Fruit fly (Drosophila melanogaster) whole organism, embryonic: ENCODE results near the gene Rab9.

Experiments used
- BEAF-32 ChIP-seq: fragments of 200-800 bp; sonication (Bioruptor generic); optimal IDR thresholded peaks from 3 replicates; lab custom pipeline; 2017; ENCODE audit warnings: missing biosample characterization, missing genetic modification characterization, mild to moderate bottlenecking, moderate library complexity, missing genetic modification reagents
- Bgb ChIP-seq: fragments of 200-800 bp; sonication (Bioruptor generic); IDR thresholded peaks from 2 replicates; pipeline ENCODE4 v1.3.6; 2022; ENCODE audit warnings: missing biosample characterization, missing genetic modification characterization; ENCODE audit not compliant: partially characterized antibody
- CG11247 ChIP-seq: fragments of 200-800 bp; sonication (Bioruptor generic); IDR thresholded peaks from 2 replicates; pipeline ENCODE4 v1.3.6; 2022; ENCODE audit warnings: missing biosample characterization, missing genetic modification characterization
- CG14860 ChIP-seq: fragments of 200-800 bp; sonication (Bioruptor generic); IDR thresholded peaks from 3 replicates; pipeline ENCODE4 v1.3.6; 2022; ENCODE audit warnings: missing biosample characterization, missing genetic modification characterization; ENCODE audit not compliant: partially characterized antibody
- CG17328 ChIP-seq: fragments of 200-800 bp; sonication (Bioruptor generic); IDR thresholded peaks from 2 replicates; pipeline ENCODE4 v1.3.6; 2022; ENCODE audit warnings: missing biosample characterization, missing genetic modification characterization
- CG1832 ChIP-seq: fragments of 200-800 bp; sonication (Bioruptor generic); optimal IDR thresholded peaks from 2 replicates; lab custom pipeline; 2017; ENCODE audit warnings: missing biosample characterization, mild to moderate bottlenecking, missing genetic modification characterization, inconsistent platforms
- CG34224 ChIP-seq: fragments of 200-800 bp; sonication (Bioruptor generic); IDR thresholded peaks from 3 replicates; pipeline ENCODE4 v1.3.6; 2022; ENCODE audit warnings: missing biosample characterization, missing genetic modification characterization; ENCODE audit not compliant: partially characterized antibody
- CG34376 ChIP-seq: fragments of 200-800 bp; sonication (Bioruptor generic); optimal IDR thresholded peaks from 2 replicates; lab custom pipeline; 2018; ENCODE audit warnings: missing biosample characterization, mild to moderate bottlenecking, missing genetic modification characterization
- CG6272 ChIP-seq: fragments of 200-800 bp; sonication (Bioruptor generic); IDR thresholded peaks from 2 replicates; pipeline ENCODE4 v1.3.6; 2022; ENCODE audit warnings: missing biosample characterization, missing genetic modification characterization
- CG7987 ChIP-seq: fragments of 200-800 bp; sonication (Bioruptor generic); optimal IDR thresholded peaks from 2 replicates; lab custom pipeline; 2018; ENCODE audit warnings: missing biosample characterization, mild to moderate bottlenecking, missing genetic modification characterization, moderate library complexity
- CG8290 ChIP-seq, 3 experiments: fragments of 200-800 bp; sonication (Bioruptor generic); optimal IDR thresholded peaks; 2 replicates each; lab custom pipeline; 2016 to 2019; ENCODE audit warnings: missing biosample characterization in 3 of 3, missing genetic modification characterization in 3 of 3, mild to moderate bottlenecking in 2 of 3, moderate library complexity in 1 of 3
- CG9609 ChIP-seq: fragments of 200-800 bp; sonication (Bioruptor generic); optimal IDR thresholded peaks from 3 replicates; lab custom pipeline; 2016; ENCODE audit warnings: missing biosample characterization, missing genetic modification characterization
- CG9876 ChIP-seq: fragments of 200-800 bp; sonication (Bioruptor generic); optimal IDR thresholded peaks from 2 replicates; lab custom pipeline; 2016; ENCODE audit warnings: missing biosample characterization, missing genetic modification characterization
- D ChIP-seq, 2 experiments: fragments of 200-800 bp in 1 of 2; fragments of >200 bp in 1 of 2; sonication (Bioruptor generic) in 1 of 2; optimal IDR thresholded peaks; 2 replicates in 1 of 2; 3 replicates in 1 of 2; lab custom pipeline; 2017; ENCODE audit warnings: mild to moderate bottlenecking in 1 of 2, missing biosample characterization in 1 of 2, missing genetic modification characterization in 1 of 2, missing genetic modification reagents in 1 of 2
- D19B ChIP-seq: fragments of 200-800 bp; sonication (Bioruptor generic); optimal IDR thresholded peaks from 2 replicates; lab custom pipeline; 2017; ENCODE audit warnings: missing biosample characterization, mild to moderate bottlenecking, missing genetic modification characterization
- Dll ChIP-seq: fragments of 200-800 bp; sonication (Bioruptor generic); IDR thresholded peaks from 4 replicates; pipeline ENCODE4 v1.3.6; 2022; ENCODE audit warnings: missing biosample characterization, missing genetic modification characterization; ENCODE audit not compliant: partially characterized antibody
- HLH4C ChIP-seq: fragments of 200-800 bp; sonication (Bioruptor generic); IDR thresholded peaks from 3 replicates; pipeline ENCODE4 v1.3.6; 2022; ENCODE audit warnings: missing biosample characterization, missing genetic modification characterization; ENCODE audit not compliant: partially characterized antibody
- MBD-R2 ChIP-seq: fragments of 200-800 bp; sonication (Bioruptor generic); IDR thresholded peaks from 2 replicates; pipeline ENCODE4 v1.3.6; 2022; ENCODE audit warnings: missing biosample characterization, missing genetic modification characterization
- Opbp ChIP-seq: fragments of 200-800 bp; sonication (Bioruptor generic); IDR thresholded peaks from 3 replicates; pipeline ENCODE4 v1.3.6; 2022; ENCODE audit warnings: missing biosample characterization, missing genetic modification characterization; ENCODE audit not compliant: partially characterized antibody
- Sry-δ ChIP-seq: fragments of 200-800 bp; sonication (Bioruptor generic); optimal IDR thresholded peaks from 2 replicates; lab custom pipeline; 2016; ENCODE audit warnings: missing biosample characterization, missing genetic modification characterization
- Usf ChIP-seq: fragments of 200-800 bp; sonication (Bioruptor generic); optimal IDR thresholded peaks from 2 replicates; lab custom pipeline; 2017; ENCODE audit warnings: missing genotype, missing biosample characterization, missing genetic modification characterization
- abd-A ChIP-seq: fragments of 200-800 bp; sonication (Bioruptor generic); optimal IDR thresholded peaks from 3 replicates; lab custom pipeline; 2019; ENCODE audit warnings: missing biosample characterization, mild to moderate bottlenecking, missing genetic modification characterization, moderate library complexity
- amos ChIP-seq: fragments of 200-800 bp; sonication (Bioruptor generic); IDR thresholded peaks from 2 replicates; pipeline ENCODE4 v1.3.6; 2022; ENCODE audit warnings: missing biosample characterization, missing genetic modification characterization; ENCODE audit not compliant: partially characterized antibody
- cg ChIP-seq: fragments of 200-800 bp; sonication (Bioruptor generic); optimal IDR thresholded peaks from 3 replicates; lab custom pipeline; 2019; ENCODE audit warnings: missing biosample characterization, mild to moderate bottlenecking, missing genetic modification characterization, moderate library complexity
- chinmo ChIP-seq: fragments of 200-800 bp; sonication (Bioruptor generic); IDR thresholded peaks from 4 replicates; pipeline ENCODE4 v1.3.6; 2022; ENCODE audit warnings: missing biosample characterization, missing genetic modification characterization; ENCODE audit not compliant: partially characterized antibody
- crol ChIP-seq: fragments of 200-800 bp; sonication (Bioruptor generic); IDR thresholded peaks from 2 replicates; pipeline ENCODE4 v1.3.6; 2022; ENCODE audit warnings: missing biosample characterization, missing genetic modification characterization
- cwo ChIP-seq: fragments of 200-800 bp; sonication (Bioruptor generic); optimal IDR thresholded peaks from 3 replicates; lab custom pipeline; 2017; ENCODE audit warnings: missing biosample characterization, missing genetic modification characterization, mild to moderate bottlenecking, moderate library complexity, missing genetic modification reagents
- dmrt11E ChIP-seq: fragments of 200-800 bp; sonication (Bioruptor generic); optimal IDR thresholded peaks from 3 replicates; lab custom pipeline; 2018; ENCODE audit warnings: missing biosample characterization, mild to moderate bottlenecking, missing genetic modification characterization, moderate library complexity
- dysf ChIP-seq: fragments of 200-800 bp; sonication (Bioruptor generic); IDR thresholded peaks from 3 replicates; pipeline ENCODE4 v1.3.6; 2022; ENCODE audit warnings: missing biosample characterization, missing genetic modification characterization
- fd96Cb ChIP-seq: fragments of 200-800 bp; sonication (Bioruptor generic); optimal IDR thresholded peaks from 2 replicates; lab custom pipeline; 2018; ENCODE audit warnings: missing biosample characterization, mild to moderate bottlenecking, missing genetic modification characterization, moderate library complexity
- hkb ChIP-seq, 2 experiments: fragments of 200-800 bp in 1 of 2; fragments of >200 bp in 1 of 2; sonication (Bioruptor generic) in 1 of 2; IDR thresholded peaks in 1 of 2; optimal IDR thresholded peaks in 1 of 2; 2 replicates each; pipeline versions ENCODE4 v1.3.6 to Lab custom; 2017 to 2022; ENCODE audit warnings: missing biosample characterization in 1 of 2, missing genetic modification characterization in 1 of 2
- insv ChIP-seq, 2 experiments: fragments of 200-800 bp; sonication (Bioruptor generic); optimal IDR thresholded peaks; 3 replicates each; lab custom pipeline; 2016 to 2018; ENCODE audit warnings: missing biosample characterization in 2 of 2, missing genetic modification characterization in 2 of 2
- lola ChIP-seq, 3 experiments: fragments of >200 bp in 2 of 3; fragments of 200-800 bp in 1 of 3; sonication (Bioruptor generic) in 1 of 3; optimal IDR thresholded peaks; 2 replicates each; lab custom pipeline; 2017 to 2019; ENCODE audit warnings: missing biosample characterization in 3 of 3, missing genetic modification characterization in 3 of 3, mild to moderate bottlenecking in 1 of 3, moderate library complexity in 1 of 3
- nerfin-2 ChIP-seq: fragments of 200-800 bp; sonication (Bioruptor generic); IDR thresholded peaks from 2 replicates; pipeline ENCODE4 v1.3.6; 2022; ENCODE audit warnings: missing biosample characterization, missing genetic modification characterization; ENCODE audit not compliant: partially characterized antibody
- pros ChIP-seq: fragments of 200-800 bp; sonication (Bioruptor generic); optimal IDR thresholded peaks from 3 replicates; lab custom pipeline; 2019; ENCODE audit warnings: missing biosample characterization, mild to moderate bottlenecking, missing genetic modification characterization, moderate library complexity
- run ChIP-seq: fragments of 200-800 bp; sonication (Bioruptor generic); optimal IDR thresholded peaks from 3 replicates; lab custom pipeline; 2018; ENCODE audit warnings: missing biosample characterization, mild to moderate bottlenecking, missing genetic modification characterization
- sna ChIP-seq: fragments of 200-800 bp; sonication (Bioruptor generic); IDR thresholded peaks from 2 replicates; pipeline ENCODE4 v1.3.6; 2022; ENCODE audit warnings: missing biosample characterization, missing genetic modification characterization; ENCODE audit not compliant: partially characterized antibody
- stwl ChIP-seq: fragments of 200-800 bp; sonication (Bioruptor generic); optimal IDR thresholded peaks from 3 replicates; lab custom pipeline; 2018; ENCODE audit warnings: missing biosample characterization, mild to moderate bottlenecking, missing genetic modification characterization, moderate library complexity
- tin ChIP-seq: fragments of 200-800 bp; sonication (Bioruptor generic); optimal IDR thresholded peaks from 3 replicates; lab custom pipeline; 2016; ENCODE audit warnings: missing biosample characterization, missing genetic modification characterization
- vnd ChIP-seq: fragments of 200-800 bp; sonication (Bioruptor generic); IDR thresholded peaks from 3 replicates; pipeline ENCODE4 v1.3.6; 2022; ENCODE audit warnings: missing biosample characterization, missing genetic modification characterization; ENCODE audit not compliant: partially characterized antibody
- zen2 ChIP-seq: fragments of 200-800 bp; sonication (Bioruptor generic); IDR thresholded peaks from 3 replicates; pipeline ENCODE4 v1.3.6; 2022; ENCODE audit warnings: missing biosample characterization, missing genetic modification characterization; ENCODE audit not compliant: partially characterized antibody

Rab9 gene

DNA sequence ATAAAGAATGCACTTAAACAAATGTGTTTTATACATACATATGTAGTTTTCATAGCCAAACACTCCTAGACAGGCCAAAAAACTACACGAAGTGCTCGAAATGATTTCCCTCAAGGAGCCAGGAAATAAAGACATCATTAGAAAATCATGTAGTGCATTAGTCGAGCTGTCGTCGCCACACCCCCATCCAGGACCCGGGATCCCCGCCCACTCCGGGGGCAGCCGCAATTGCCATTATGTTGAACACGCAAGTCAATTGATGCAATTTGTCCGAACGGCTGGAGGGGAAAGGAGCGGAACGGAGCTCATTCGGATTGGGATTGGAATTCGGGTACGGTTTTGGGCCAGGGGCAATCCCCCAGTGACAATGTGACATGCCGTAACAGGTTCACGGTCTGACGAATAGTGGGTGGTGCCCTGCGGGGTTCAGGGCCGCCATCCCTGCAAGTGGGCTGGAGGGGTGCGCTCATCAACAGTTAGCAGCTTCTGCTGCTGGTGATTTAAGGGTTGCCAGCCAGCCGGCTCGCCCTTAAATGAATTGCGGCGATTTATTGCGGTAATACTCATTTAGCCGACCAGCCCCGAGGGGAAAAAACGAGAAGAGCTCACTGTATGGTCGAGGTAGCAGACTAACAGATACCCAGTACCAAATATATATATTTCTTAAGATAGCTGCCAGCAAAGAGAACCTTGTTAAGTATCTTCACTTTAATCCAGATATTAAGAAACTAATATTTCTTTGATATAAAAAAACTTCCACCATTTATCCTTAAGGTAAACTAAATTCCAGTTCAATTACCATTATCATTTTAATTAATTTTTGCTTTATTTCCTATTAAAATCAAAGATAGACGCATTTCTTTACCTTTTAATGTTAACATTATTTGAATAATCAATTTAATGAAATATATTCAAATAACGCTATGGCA is 48.3 kb downstream of the Rab9 start (continued):
- TF ChIP-seq sna: 0 out of 2 replicates have a peak, but pooled peaks have one; percentile 27
- TF ChIP-seq CG14860 (GFP tag; lab: Robert Waterston, UW): 0 out of 3 replicates have a peak, but pooled peaks have one; percentile 32
- TF ChIP-seq zen2 (GFP tag; lab: Robert Waterston, UW): no peak
- TF ChIP-seq lola (GFP tag; optimal IDR thresholded peaks at IDR 0.05; lab: Kevin White, UChicago): peak in 1 of 3 experiments; percentile 53
- TF ChIP-seq pros (GFP tag; lab: Kevin White, UChicago): peak; percentile 26
- 0 out of 2 replicates have a peak, but pooled peaks have one; percentile 28 for TF ChIP-seq CG6272 (GFP tag; lab: Robert Waterston, UW)
- peak; percentile 74 for TF ChIP-seq crol
- no peak for TF ChIP-seq insv (GFP tag; optimal IDR thresholded peaks at IDR 0.05; lab: Kevin White, UChicago)
- no peak for TF ChIP-seq hkb (optimal IDR thresholded peaks at IDR 0.05; lab: Kevin White, UChicago)
- peak; percentile 36; the same call in 1 of the 2 replicates for TF ChIP-seq hkb (GFP tag; IDR thresholded peaks at IDR 0.05; lab: Robert Waterston, UW)
- no peak for TF ChIP-seq vnd (GFP tag; lab: Robert Waterston, UW)
- 0 out of 4 replicates have a peak, but pooled peaks have one; percentile 15 for TF ChIP-seq Dll (GFP tag; lab: Robert Waterston, UW)
- TF ChIP-seq abd-A (tag; lab: Kevin White, UChicago): peak; percentile 43
- peak; percentile 30 for TF ChIP-seq run (tag; lab: Kevin White, UChicago)
- 0 out of 3 replicates have a peak, but pooled peaks have one; percentile 29 for TF ChIP-seq dysf (GFP tag; lab: Robert Waterston, UW)
- 0 out of 2 replicates have a peak, but pooled peaks have one; percentile 35 for TF ChIP-seq CG11247 (GFP tag; lab: Robert Waterston, UW)
- TF ChIP-seq D19B (GFP tag; lab: Kevin White, UChicago): peak; percentile 48
- peak; percentile 15 for TF ChIP-seq dmrt11E (tag; lab: Kevin White, UChicago)
- 0 out of 3 replicates have a peak, but pooled peaks have one; percentile 20 for TF ChIP-seq Opbp (GFP tag; lab: Robert Waterston, UW)
- TF ChIP-seq HLH4C: peak; percentile 38; the same call in 1 of the 3 replicates

DNA sequence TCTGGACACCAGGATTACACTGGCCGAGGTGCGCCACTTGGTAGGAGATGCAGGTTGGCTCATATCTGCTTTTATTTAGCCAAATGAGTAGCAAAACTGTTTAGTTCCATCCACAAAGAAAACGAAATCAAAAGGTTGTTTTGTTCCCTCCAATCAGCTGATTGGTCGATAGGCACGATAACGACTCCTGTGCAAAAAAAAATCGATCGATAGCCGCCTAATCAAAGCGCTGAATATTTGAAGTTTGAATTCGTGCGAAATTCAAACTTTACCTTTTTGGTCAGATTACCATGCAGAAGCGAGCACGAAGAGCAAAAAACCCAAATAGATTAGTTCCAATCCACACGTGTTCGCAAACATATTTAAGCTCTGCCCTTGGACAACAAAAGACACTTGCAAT is 52.2 kb downstream of the Rab9 start, which contains the start of the genes CG10195 and CG13084:
TSS of gene CG10195 (minus strand) at position 167 of the 400 bp plus-strand sequence.
TSS of gene CG13084 (plus strand) at position 392 of the 400 bp plus-strand sequence.
- no peak for TF ChIP-seq tin
- no peak for TF ChIP-seq CG7987
- no peak for TF ChIP-seq cwo
- TF ChIP-seq CG34224 (GFP tag; lab: Robert Waterston, UW): peak; percentile 64
- peak; percentile 32; the same call in 1 of the 3 replicates for TF ChIP-seq Opbp (GFP tag; lab: Robert Waterston, UW)
- TF ChIP-seq Dll (GFP tag; lab: Robert Waterston, UW): peak; percentile 63; the same call in 3 of the 4 replicates
- TF ChIP-seq CG8290 (GFP tag; optimal IDR thresholded peaks at IDR 0.05; lab: Kevin White, UChicago): no peak
- TF ChIP-seq CG8290 (tag; optimal IDR thresholded peaks at IDR 0.05; lab: Kevin White, UChicago): no peak
- 0 out of 2 replicates have a peak, but pooled peaks have one; percentile 35 for TF ChIP-seq nerfin-2 (GFP tag; lab: Robert Waterston, UW)
- peak; percentile 28; the same call in 1 of the 2 replicates for TF ChIP-seq amos (GFP tag; lab: Robert Waterston, UW)
- TF ChIP-seq CG17328: no peak
- TF ChIP-seq CG14860 (GFP tag; lab: Robert Waterston, UW): peak; percentile 52; the same call in 2 of the 3 replicates
- TF ChIP-seq MBD-R2 (GFP tag; lab: Robert Waterston, UW): peak; percentile 18; the same call in 1 of the 2 replicates
- peak; percentile 27; the same call in 1 of the 2 replicates for TF ChIP-seq Bgb
- TF ChIP-seq D (optimal IDR thresholded peaks at IDR 0.05; lab: Kevin White, UChicago): no peak
- no peak for TF ChIP-seq D (GFP tag; optimal IDR thresholded peaks at IDR 0.05; lab: Kevin White, UChicago)
- TF ChIP-seq CG9876 (GFP tag; lab: Kevin White, UChicago): no peak
- TF ChIP-seq BEAF-32 (GFP tag; lab: Kevin White, UChicago): peak; percentile 14
- no peak for TF ChIP-seq fd96Cb
- TF ChIP-seq CG34376: no peak
- TF ChIP-seq chinmo (GFP tag; lab: Robert Waterston, UW): no peak
- peak; percentile 10 for TF ChIP-seq Sry-δ
- no peak for TF ChIP-seq CG11247 (GFP tag; lab: Robert Waterston, UW)
- TF ChIP-seq Usf: no peak
- TF ChIP-seq cg: no peak
- TF ChIP-seq stwl (tag; lab: Kevin White, UChicago): no peak
- no peak for TF ChIP-seq CG9609
- no peak for TF ChIP-seq CG1832 (GFP tag; lab: Kevin White, UChicago)
